Fruit fly (Drosophila melanogaster) whole organism, prepupa: ENCODE data around the gene Frl.

Experiments
- Blimp-1 ChIP-seq: fragments of 200-800 bp; sonication (Bioruptor generic); optimal IDR thresholded peaks from 3 replicates; lab custom pipeline; 2017; ENCODE audit warnings: missing biosample characterization, missing genetic modification characterization, mild to moderate bottlenecking, moderate library complexity, missing genetic modification reagents
- CG11294 ChIP-seq: fragments of 200-800 bp; sonication (Bioruptor generic); IDR thresholded peaks from 2 replicates; pipeline ENCODE4 v1.3.6; 2022; ENCODE audit warnings: missing biosample characterization, missing genetic modification characterization
- CG1621 ChIP-seq: fragments of 200-800 bp; sonication (Bioruptor generic); optimal IDR thresholded peaks from 3 replicates; lab custom pipeline; 2018; ENCODE audit warnings: missing biosample characterization, mild to moderate bottlenecking, missing genetic modification characterization
- CG16779 ChIP-seq: fragments of 200-800 bp; sonication (Bioruptor generic); optimal IDR thresholded peaks from 3 replicates; lab custom pipeline; 2017; ENCODE audit warnings: missing biosample characterization, mild to moderate bottlenecking, missing genetic modification characterization
- CG3032 ChIP-seq: fragments of 200-800 bp; optimal IDR thresholded peaks from 2 replicates; lab custom pipeline; 2019; ENCODE audit warnings: missing biosample characterization, mild to moderate bottlenecking, missing genetic modification characterization, moderate library complexity
- CG31627 ChIP-seq: fragments of 200-800 bp; sonication (Bioruptor generic); optimal IDR thresholded peaks from 3 replicates; lab custom pipeline; 2016; ENCODE audit warnings: missing biosample characterization, missing genetic modification characterization
- CG32006 ChIP-seq: fragments of 200-800 bp; sonication (Bioruptor generic); optimal IDR thresholded peaks from 3 replicates; lab custom pipeline; 2017; ENCODE audit warnings: missing biosample characterization, mild to moderate bottlenecking, missing genetic modification characterization
- CG34406 ChIP-seq: fragments of 200-800 bp; sonication (Bioruptor generic); optimal IDR thresholded peaks from 3 replicates; lab custom pipeline; 2016; ENCODE audit warnings: missing biosample characterization, missing genetic modification characterization
- CG3919 ChIP-seq: fragments of 200-800 bp; sonication (Bioruptor generic); optimal IDR thresholded peaks from 3 replicates; lab custom pipeline; 2016; ENCODE audit warnings: missing biosample characterization, missing genetic modification characterization
- CG6163 ChIP-seq: fragments of 200-800 bp; sonication (Bioruptor generic); IDR thresholded peaks from 3 replicates; pipeline ENCODE4 v1.3.6; 2022; ENCODE audit warnings: missing biosample characterization, missing genetic modification characterization
- CG6276 ChIP-seq: fragments of 200-800 bp; sonication (Bioruptor generic); optimal IDR thresholded peaks from 2 replicates; lab custom pipeline; 2017; ENCODE audit warnings: missing biosample characterization, mild to moderate bottlenecking, missing genetic modification characterization
- CG6808 ChIP-seq: fragments of 200-800 bp; sonication (Bioruptor generic); optimal IDR thresholded peaks from 3 replicates; lab custom pipeline; 2017; ENCODE audit warnings: missing biosample characterization, missing genetic modification characterization, mild to moderate bottlenecking, moderate library complexity, missing genetic modification reagents
- CG6854 ChIP-seq: fragments of 200-800 bp; sonication (Bioruptor generic); optimal IDR thresholded peaks from 2 replicates; lab custom pipeline; 2017; ENCODE audit warnings: missing biosample characterization, mild to moderate bottlenecking, missing genetic modification characterization
- CG8632 ChIP-seq: fragments of 200-800 bp; sonication (Bioruptor generic); optimal IDR thresholded peaks from 3 replicates; lab custom pipeline; 2016; ENCODE audit warnings: missing biosample characterization, missing genetic modification characterization
- CG9139 ChIP-seq: fragments of 200-800 bp; sonication (Bioruptor generic); optimal IDR thresholded peaks from 3 replicates; lab custom pipeline; 2017; ENCODE audit warnings: missing biosample characterization, mild to moderate bottlenecking, missing genetic modification characterization
- Eip75B ChIP-seq: fragments of 200-800 bp; sonication (Bioruptor generic); optimal IDR thresholded peaks from 3 replicates; lab custom pipeline; 2016; ENCODE audit warnings: missing biosample characterization, missing genetic modification characterization
- Eip78C ChIP-seq: fragments of 200-800 bp; sonication (Bioruptor generic); peaks from one replicate; lab custom pipeline; 2016; ENCODE audit warnings: missing biosample characterization, missing genetic modification characterization
- Ets21C ChIP-seq: fragments of 200-800 bp; sonication (Bioruptor generic); optimal IDR thresholded peaks from 3 replicates; lab custom pipeline; 2016; ENCODE audit warnings: missing biosample characterization, missing genetic modification characterization
- Ets96B ChIP-seq: fragments of 200-800 bp; optimal IDR thresholded peaks from 2 replicates; lab custom pipeline; 2019; ENCODE audit warnings: missing biosample characterization, mild to moderate bottlenecking, missing genetic modification characterization, moderate library complexity
- Hr39 ChIP-seq: fragments of 200-800 bp; sonication (Bioruptor generic); optimal IDR thresholded peaks from 2 replicates; lab custom pipeline; 2016; ENCODE audit warnings: missing biosample characterization, missing genetic modification characterization
- Hr4 ChIP-seq: fragments of 200-800 bp; sonication (Bioruptor generic); optimal IDR thresholded peaks from 3 replicates; lab custom pipeline; 2016; ENCODE audit warnings: missing biosample characterization, missing genetic modification characterization
- Lpt ChIP-seq: fragments of 200-800 bp; sonication (Bioruptor generic); optimal IDR thresholded peaks from 3 replicates; lab custom pipeline; 2016; ENCODE audit warnings: missing biosample characterization, missing genetic modification characterization
- OdsH ChIP-seq: fragments of 200-800 bp; sonication (Bioruptor generic); optimal IDR thresholded peaks from 3 replicates; lab custom pipeline; 2016; ENCODE audit warnings: missing biosample characterization, missing genetic modification characterization
- Sox102F ChIP-seq: fragments of 200-800 bp; sonication (Bioruptor generic); optimal IDR thresholded peaks from 2 replicates; lab custom pipeline; 2016; ENCODE audit warnings: missing biosample characterization, mild to moderate bottlenecking, missing genetic modification characterization
- Sox14 ChIP-seq: fragments of 200-800 bp; sonication (Bioruptor generic); optimal IDR thresholded peaks from 3 replicates; lab custom pipeline; 2016; ENCODE audit warnings: missing biosample characterization, missing genetic modification characterization
- Sox15 ChIP-seq: fragments of 200-800 bp; sonication (Bioruptor generic); optimal IDR thresholded peaks from 3 replicates; lab custom pipeline; 2016; ENCODE audit warnings: missing biosample characterization, missing genetic modification characterization
- achi ChIP-seq: fragments of 200-800 bp; sonication (Bioruptor generic); optimal IDR thresholded peaks from 3 replicates; lab custom pipeline; 2016; ENCODE audit warnings: missing biosample characterization, missing genetic modification characterization
- acj6 ChIP-seq: fragments of 200-800 bp; sonication (Bioruptor generic); optimal IDR thresholded peaks from 3 replicates; lab custom pipeline; 2016; ENCODE audit warnings: missing biosample characterization, missing genetic modification characterization
- dsx ChIP-seq: fragments of 200-800 bp; optimal IDR thresholded peaks from 3 replicates; lab custom pipeline; 2019; ENCODE audit warnings: missing biosample characterization, mild to moderate bottlenecking, missing genetic modification characterization, moderate library complexity; ENCODE audit not compliant: poor library complexity, severe bottlenecking
- eg ChIP-seq: fragments of 200-800 bp; sonication (Bioruptor generic); IDR thresholded peaks from 3 replicates; pipeline ENCODE4 v1.3.6; 2022; ENCODE audit warnings: missing biosample characterization, missing genetic modification characterization
- esn ChIP-seq: fragments of 200-800 bp; sonication (Bioruptor generic); optimal IDR thresholded peaks from 2 replicates; lab custom pipeline; 2016; ENCODE audit warnings: missing biosample characterization, mild to moderate bottlenecking, missing genetic modification characterization, moderate library complexity
- fd59A ChIP-seq: fragments of 200-800 bp; sonication (Bioruptor generic); optimal IDR thresholded peaks from 2 replicates; lab custom pipeline; 2017; ENCODE audit warnings: missing biosample characterization, mild to moderate bottlenecking, missing genetic modification characterization, missing genetic modification reagents
- lz ChIP-seq: fragments of 200-800 bp; sonication (Bioruptor generic); optimal IDR thresholded peaks from 3 replicates; lab custom pipeline; 2016; ENCODE audit warnings: missing biosample characterization, missing genetic modification characterization
- salr ChIP-seq, 2 experiments: fragments of 200-800 bp; sonication (Bioruptor generic); optimal IDR thresholded peaks; 3 replicates each; lab custom pipeline; 2016 to 2018; ENCODE audit warnings: missing biosample characterization in 2 of 2, missing genetic modification characterization in 2 of 2, mild to moderate bottlenecking in 1 of 2
- spab ChIP-seq: fragments of 200-800 bp; sonication (Bioruptor generic); optimal IDR thresholded peaks from 2 replicates; lab custom pipeline; 2017; ENCODE audit warnings: missing biosample characterization, mild to moderate bottlenecking, missing genetic modification characterization, missing genetic modification reagents
- ss ChIP-seq, 2 experiments: fragments of 200-800 bp; sonication (Bioruptor generic); optimal IDR thresholded peaks; 2 replicates in 1 of 2; 3 replicates in 1 of 2; lab custom pipeline; 2017 to 2018; ENCODE audit warnings: mild to moderate bottlenecking in 2 of 2, missing biosample characterization in 2 of 2, missing genetic modification characterization in 2 of 2, moderate library complexity in 1 of 2
- svp ChIP-seq: fragments of 200-800 bp; sonication (Bioruptor generic); peaks from one replicate; lab custom pipeline; 2016; ENCODE audit warnings: missing biosample characterization, missing genetic modification characterization
- topi ChIP-seq: fragments of 200-800 bp; sonication (Bioruptor generic); optimal IDR thresholded peaks from 3 replicates; lab custom pipeline; 2016; ENCODE audit warnings: missing biosample characterization, missing genetic modification characterization
- vri ChIP-seq: fragments of 200-800 bp; sonication (Bioruptor generic); optimal IDR thresholded peaks from 3 replicates; lab custom pipeline; 2016; ENCODE audit warnings: missing biosample characterization, mild to moderate bottlenecking, missing genetic modification characterization

Gene Frl

dm6 chr3L:14031171-14032126 lies 21.6 kb upstream of the Frl start, which contains the start of the genes CG6650 and endos (continued):
- TF ChIP-seq Sox15 (GFP tag; lab: Kevin White, UChicago) (no peak), CG8632 (GFP tag; lab: Kevin White, UChicago) (no peak), Hr39 (GFP tag; lab: Kevin White, UChicago) (peak; percentile 18), svp (GFP tag; lab: Kevin White, UChicago) (peak; percentile 74), acj6 (GFP tag; lab: Kevin White, UChicago) (peak; percentile 25), Lpt (GFP tag; lab: Kevin White, UChicago) (no peak), Blimp-1 (GFP tag; lab: Kevin White, UChicago) (no peak), Eip75B (GFP tag; lab: Kevin White, UChicago) (no peak), CG11294 (no peak; the same call in 1 of the 2 replicates), Sox14 (GFP tag; lab: Kevin White, UChicago) (peak; percentile 52), CG34406 (GFP tag; lab: Kevin White, UChicago) (peak; percentile 14)

- TF ChIP-seq CG6808 (GFP tag; lab: Kevin White, UChicago) (no peak), CG9139 (GFP tag; lab: Kevin White, UChicago) (no peak), CG32006 (no peak), fd59A (GFP tag; lab: Kevin White, UChicago) (no peak), OdsH (GFP tag; lab: Kevin White, UChicago) (no peak), ss (GFP tag; optimal IDR thresholded peaks at IDR 0.05; lab: Kevin White, UChicago) (no peak), CG6276 (GFP tag; lab: Kevin White, UChicago) (no peak), Hr39 (GFP tag; lab: Kevin White, UChicago) (no peak), CG3032 (tag; lab: Kevin White, UChicago) (no peak), Blimp-1 (GFP tag; lab: Kevin White, UChicago) (no peak), dsx (GFP tag; lab: Kevin White, UChicago) (no peak)
- TF ChIP-seq, all 60 proteins: peak for 0
Observed at dm6 chr3L:14034476-14034875, 18.5 kb upstream of the Frl start, which contains the start of gene CG6661. Gene CG6661, plus strand, starts transcription at chr3L:14034776.

- no peak for TF ChIP-seq CG34406 (GFP tag; lab: Kevin White, UChicago)
- no peak for TF ChIP-seq spab (GFP tag; lab: Kevin White, UChicago)
- peak; percentile 9 for TF ChIP-seq Ets96B
- TF ChIP-seq CG3919 (GFP tag; lab: Kevin White, UChicago): no peak
- peak; percentile 25 for TF ChIP-seq topi (GFP tag; lab: Kevin White, UChicago)
- peak; percentile 27 for TF ChIP-seq Sox102F (GFP tag; lab: Kevin White, UChicago)
- peak; percentile 39 for TF ChIP-seq CG1621 (tag; lab: Kevin White, UChicago)
- TF ChIP-seq vri (GFP tag; lab: Kevin White, UChicago): peak; percentile 64
- no peak for TF ChIP-seq Ets21C
- peak; percentile 31 for TF ChIP-seq CG9139 (GFP tag; lab: Kevin White, UChicago)
- peak; percentile 71 for TF ChIP-seq Eip78C
- TF ChIP-seq esn: peak; percentile 40
- TF ChIP-seq CG16779 (tag; lab: Kevin White, UChicago): peak; percentile 49
- no peak for TF ChIP-seq dsx (GFP tag; lab: Kevin White, UChicago)
- TF ChIP-seq Eip75B (GFP tag; lab: Kevin White, UChicago): peak; percentile 6
- peak; percentile 56 for TF ChIP-seq CG6854 (GFP tag; lab: Kevin White, UChicago)
- peak; percentile 23; the same call in 1 of the 3 replicates for TF ChIP-seq eg (GFP tag; lab: Robert Waterston, UW)
- no peak for TF ChIP-seq salr (GFP tag; optimal IDR thresholded peaks at IDR 0.05; lab: Kevin White, UChicago)
- TF ChIP-seq lz (GFP tag; lab: Kevin White, UChicago): peak; percentile 27
- peak; percentile 53 for TF ChIP-seq svp (GFP tag; lab: Kevin White, UChicago)
- TF ChIP-seq CG3032 (tag; lab: Kevin White, UChicago): peak; percentile 2
- TF ChIP-seq Hr4 (GFP tag; lab: Kevin White, UChicago): peak; percentile 16
- TF ChIP-seq ss (GFP tag; optimal IDR thresholded peaks at IDR 0.05; lab: Kevin White, UChicago): peak; percentile 33 to 69
- TF ChIP-seq CG31627 (GFP tag; lab: Kevin White, UChicago): peak; percentile 19
- no peak for TF ChIP-seq CG6163 (GFP tag; lab: Robert Waterston, UW)
- TF ChIP-seq Sox14 (GFP tag; lab: Kevin White, UChicago): peak; percentile 17
- TF ChIP-seq acj6 (GFP tag; lab: Kevin White, UChicago): no peak
- TF ChIP-seq achi: peak; percentile 26
Observed at dm6 chr3L:14036867-14037313, 16.1 kb upstream of the Frl start, which contains the start of gene Hsp110. Gene Hsp110, plus strand, starts transcription at chr3L:14037019.
